Fruit fly (Drosophila melanogaster): Measurements from ENCODE around the gene Alg13.

- TF ChIP-seq woc (GFP tag; optimal IDR thresholded peaks at IDR 0.05) (no peak), pan (optimal IDR thresholded peaks at IDR 0.05) (no peak), foxo (GFP tag; optimal IDR thresholded peaks at IDR 0.05) (no peak), sage (GFP tag; optimal IDR thresholded peaks at IDR 0.05) (no peak), brk (GFP tag; optimal IDR thresholded peaks at IDR 0.05) (no peak), dsf (GFP tag; optimal IDR thresholded peaks at IDR 0.05; ENCODE audit: borderline replicate concordance) (no peak), usp (GFP tag; optimal IDR thresholded peaks at IDR 0.05) (no peak), Vsx2 (GFP tag; optimal IDR thresholded peaks at IDR 0.05; ENCODE audit: partially characterized antibody) (no peak), Dfd (GFP tag; optimal IDR thresholded peaks at IDR 0.05) (no peak), HLH106 (tag; optimal IDR thresholded peaks at IDR 0.05) (no peak), lola (GFP tag; optimal IDR thresholded peaks at IDR 0.05) (no peak), Abd-B (GFP tag; optimal IDR thresholded peaks at IDR 0.05) (no peak), Jra (GFP tag; optimal IDR thresholded peaks at IDR 0.05) (no peak)
Measured at dm6 chr3R:29146710-29147109, 8.3 kb upstream of the Alg13 start, which contains the start of gene CG14511.

All from whole organism, wandering third instar larva.